Fruit fly (Drosophila melanogaster): Measurements from ENCODE around the gene Syt1.

DNA sequence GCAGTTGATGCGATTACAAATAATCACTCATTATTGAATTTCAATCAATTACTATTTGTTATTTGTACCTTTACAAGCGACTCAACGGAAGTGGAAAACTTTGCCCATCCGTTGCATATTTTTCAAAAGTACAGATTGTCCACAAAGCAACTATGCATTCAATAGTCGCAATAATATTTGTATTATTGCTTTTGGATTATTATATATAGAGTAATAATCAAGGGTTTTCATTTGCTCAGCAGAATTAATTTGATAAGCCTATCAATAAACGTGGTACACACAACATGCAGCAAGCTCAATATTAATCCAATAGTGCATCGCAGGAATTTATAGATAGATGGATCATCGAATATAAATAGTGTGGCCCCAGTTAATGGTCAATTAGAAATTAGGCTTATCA, 71.2 kb downstream of the Syt1 start:
- TF ChIP-seq ttk (optimal IDR thresholded peaks at IDR 0.05) = no peak
- TF ChIP-seq psq (optimal IDR thresholded peaks at IDR 0.05) = no peak
- TF ChIP-seq h (optimal IDR thresholded peaks at IDR 0.05) = no peak
- no peak for TF ChIP-seq insv (optimal IDR thresholded peaks at IDR 0.05)
